Worm (Caenorhabditis elegans): ENCODE data around the gene snpc-1.3.

Gene snpc-1.3

DNA sequence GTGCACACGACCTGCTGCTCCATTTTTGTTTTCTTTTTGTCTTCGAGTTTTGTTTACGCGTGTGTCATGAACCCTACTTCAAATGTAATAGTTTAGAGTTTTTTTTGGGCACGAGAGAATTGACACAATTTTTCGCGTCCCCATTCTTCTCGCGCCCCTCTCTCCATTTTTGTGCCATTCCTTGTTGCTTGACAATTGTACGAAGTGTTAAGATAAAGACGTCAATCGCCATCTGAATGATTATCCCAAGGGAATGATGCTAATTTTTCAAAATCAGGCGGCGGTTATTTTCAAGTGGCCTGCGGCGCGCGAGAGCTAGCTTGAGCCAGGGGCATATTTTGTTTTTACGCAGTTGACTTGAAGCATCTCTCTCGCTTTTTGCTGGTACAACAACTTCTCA, 3.4 kb upstream of the snpc-1.3 start:
- TF ChIP-seq dpl-1 (GFP tag; optimal IDR thresholded peaks at IDR 0.05) = no peak
- TF ChIP-seq mab-9 (GFP tag; IDR thresholded peaks at IDR 0.05) = 0 out of 2 replicates have a peak, but pooled peaks have one; percentile 11
- TF ChIP-seq lin-14 (GFP tag; optimal IDR thresholded peaks at IDR 0.05) = peak; percentile 28
- no peak for TF ChIP-seq ztf-4 (tag; optimal IDR thresholded peaks at IDR 0.05)

DNA sequence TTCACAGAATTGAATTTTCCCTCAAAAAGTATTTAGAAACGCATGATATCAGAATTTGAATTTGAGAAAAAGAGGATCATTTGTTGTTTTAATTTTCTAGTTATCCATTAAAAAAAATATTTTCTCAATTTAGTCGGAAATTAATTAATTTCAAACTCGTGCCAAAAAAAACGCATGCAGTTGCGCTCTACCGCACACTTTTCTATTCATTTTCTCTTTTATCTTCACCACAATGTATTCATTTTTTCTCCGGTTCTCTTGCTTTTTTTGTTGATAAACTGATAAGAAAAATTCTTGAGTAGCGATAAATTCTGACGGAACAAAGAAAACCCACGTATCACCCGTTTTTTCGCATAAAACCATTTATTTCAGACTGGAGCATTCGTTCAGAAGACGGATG, 5.9 kb downstream of the snpc-1.3 start, which contains the start of gene acl-6:
Gene acl-6 (plus strand): TSS at position 367 of the 400 bp plus-strand sequence.
- TF ChIP-seq elt-3 (tag; optimal IDR thresholded peaks at IDR 0.05) (peak in 4 of 6 experiments; percentile 39 to 79 (median 68)), lin-13 (GFP tag; optimal IDR thresholded peaks at IDR 0.05) (peak; percentile 25), snu-23 (GFP tag; optimal IDR thresholded peaks at IDR 0.05) (peak; percentile 68), lin-14 (GFP tag; optimal IDR thresholded peaks at IDR 0.05) (peak; percentile 59), lsy-2 (tag; optimal IDR thresholded peaks at IDR 0.05) (peak; percentile 44 to 76), mep-1 (tag; optimal IDR thresholded peaks at IDR 0.05) (peak; percentile 44), xbp-1 (tag; optimal IDR thresholded peaks at IDR 0.05) (peak; percentile 16), mdl-1 (tag; optimal IDR thresholded peaks at IDR 0.05) (peak in 1 of 2 experiments; percentile 33), nhr-20 (tag; optimal IDR thresholded peaks at IDR 0.05) (peak; percentile 80), tbx-2 (tag; optimal IDR thresholded peaks at IDR 0.05) (peak; percentile 11), skn-1 (tag; optimal IDR thresholded peaks at IDR 0.05) (peak; percentile 3), dpl-1 (GFP tag; optimal IDR thresholded peaks at IDR 0.05) (peak; percentile 85 to 91 (median 91)), efl-1 (optimal IDR thresholded peaks at IDR 0.05) (peak; percentile 48 to 90), efl-1 (GFP tag; optimal IDR thresholded peaks at IDR 0.05 in 1 of 2) (peak; percentile 89 to 99), swsn-7 (tag; optimal IDR thresholded peaks at IDR 0.05) (peak; percentile 11), nhr-90 (tag; optimal IDR thresholded peaks at IDR 0.05; ENCODE audit: poor library complexity) (peak; percentile 64), elt-2 (tag; optimal IDR thresholded peaks at IDR 0.05) (peak; percentile 97), lin-15B (tag; optimal IDR thresholded peaks at IDR 0.05) (no peak), C34B4.2 (tag; optimal IDR thresholded peaks at IDR 0.05) (no peak), fkh-10 (GFP tag; optimal IDR thresholded peaks at IDR 0.05) (no peak), lin-35 (GFP tag; optimal IDR thresholded peaks at IDR 0.05) (peak; percentile 88 to 96), mab-9 (GFP tag; IDR thresholded peaks at IDR 0.05) (no peak), ceh-82 (tag; optimal IDR thresholded peaks at IDR 0.05) (peak in 1 of 3 experiments; percentile 36), nhr-47 (tag; optimal IDR thresholded peaks at IDR 0.05) (peak; percentile 37), zag-1 (tag; optimal IDR thresholded peaks at IDR 0.05) (no peak), unc-30 (tag; optimal IDR thresholded peaks at IDR 0.05) (no peak), blmp-1 (tag; optimal IDR thresholded peaks at IDR 0.05) (peak; percentile 89), nhr-85 (tag) (peak; percentile 61), nhr-19 (GFP tag; conservative IDR thresholded peaks at IDR 0.05) (no peak), nhr-71 (tag; optimal IDR thresholded peaks at IDR 0.05) (peak; percentile 59), unc-98 (GFP tag; IDR thresholded peaks at IDR 0.05) (no peak), pqm-1 (tag; optimal IDR thresholded peaks at IDR 0.05) (peak; percentile 78), F16B12.6 (tag; optimal IDR thresholded peaks at IDR 0.05) (peak; percentile 10), C16A3.4 (tag; optimal IDR thresholded peaks at IDR 0.05) (peak; percentile 72), jun-1 (tag; optimal IDR thresholded peaks at IDR 0.05) (peak; percentile 53), hlh-17 (GFP tag; optimal IDR thresholded peaks at IDR 0.05; ENCODE audit: borderline replicate concordance) (no peak), fos-1 (tag; optimal IDR thresholded peaks at IDR 0.05) (peak; percentile 15)

DNA sequence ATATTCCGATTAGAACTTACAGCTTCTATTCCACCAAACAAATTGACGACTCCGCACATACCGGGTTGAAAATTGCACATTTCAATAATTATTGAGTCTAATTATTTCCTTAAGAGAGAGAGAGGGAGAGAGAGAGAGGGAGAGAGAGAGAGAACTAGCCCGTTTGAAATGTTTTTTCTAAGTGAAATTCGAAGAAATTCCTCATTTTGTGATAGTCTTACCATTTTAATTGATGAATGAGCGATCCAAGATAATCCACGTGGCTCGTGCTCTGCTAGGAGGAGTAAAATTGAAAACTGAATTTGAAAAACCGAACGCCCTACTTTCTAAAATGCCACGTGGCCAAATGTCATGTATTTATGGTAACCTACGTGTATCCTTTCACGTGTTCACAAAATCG, 6.5 kb downstream of the snpc-1.3 start, which contains the start of gene F08F3.8:
Gene F08F3.8 (minus strand): TSS at position 101 of the 400 bp plus-strand sequence.
- TF ChIP-seq nhr-84 (tag; optimal IDR thresholded peaks at IDR 0.05) (no peak), unc-98 (GFP tag; IDR thresholded peaks at IDR 0.05) (no peak), nhr-19 (GFP tag; conservative IDR thresholded peaks at IDR 0.05) (no peak), jun-1 (tag; optimal IDR thresholded peaks at IDR 0.05) (no peak), zip-4 (GFP tag; optimal IDR thresholded peaks at IDR 0.05) (no peak), tbx-2 (tag; optimal IDR thresholded peaks at IDR 0.05) (no peak), mep-1 (tag; optimal IDR thresholded peaks at IDR 0.05) (no peak), snpc-4 (tag; optimal IDR thresholded peaks at IDR 0.05) (no peak), swsn-7 (tag; optimal IDR thresholded peaks at IDR 0.05) (no peak), lsy-2 (tag; optimal IDR thresholded peaks at IDR 0.05) (no peak)
